Worm (Caenorhabditis elegans) whole organism, young adult: ENCODE data around the gene lst-6.
A peak's percentile ranks its signal among the peaks of the same experiment; 100 is the strongest.

ENCODE experiments used
- B0035.1 ChIP-seq: sonication (generic microtip); optimal IDR thresholded peaks from 2 replicates; lab custom pipeline; 2016; ENCODE audit warnings: missing genetic modification characterization, mild to moderate bottlenecking, missing compliant biosample characterization, missing genotype, missing genetic modification reagents
- C17E4.6 ChIP-seq: fragments of 200-800 bp; sonication (Bioruptor generic); IDR thresholded peaks from 2 replicates; pipeline ENCODE4 v1.3.6; 2022; ENCODE audit warnings: missing genetic modification reagents, missing genetic modification characterization, missing compliant biosample characterization
- F33H1.4 ChIP-seq: fragments of 200-800 bp; sonication (Bioruptor generic); IDR thresholded peaks from 2 replicates; pipeline ENCODE4 v1.3.6; 2022; ENCODE audit warnings: missing genetic modification reagents, missing genetic modification characterization, missing compliant biosample characterization
- F49E8.2 ChIP-seq: sonication (generic microtip); optimal IDR thresholded peaks from 3 replicates; lab custom pipeline; 2017; ENCODE audit warnings: missing genetic modification characterization, mild to moderate bottlenecking, missing compliant biosample characterization, antibody characterized with exemption, moderate library complexity; ENCODE audit not compliant: insufficient read depth
- F55B11.4 ChIP-seq: sonication (generic microtip); optimal IDR thresholded peaks from 2 replicates; lab custom pipeline; 2016; ENCODE audit warnings: missing compliant biosample characterization, missing genetic modification characterization, borderline replicate concordance; ENCODE audit not compliant: insufficient read depth
- T26A5.8 ChIP-seq: sonication (generic microtip); optimal IDR thresholded peaks from 2 replicates; lab custom pipeline; 2016; ENCODE audit warnings: missing genetic modification characterization, missing compliant biosample characterization
- Y53G8AR.9 ChIP-seq: fragments of 200-800 bp; sonication (Bioruptor generic); conservative IDR thresholded peaks from 2 replicates; pipeline ENCODE4 v1.3.6; 2022; ENCODE audit warnings: missing genetic modification reagents, missing genetic modification characterization, missing compliant biosample characterization
- aptf-2 ChIP-seq: fragments of 200-800 bp; sonication (Bioruptor generic); conservative IDR thresholded peaks from 2 replicates; pipeline ENCODE4 v1.3.6; 2022; ENCODE audit warnings: missing genetic modification reagents, missing genetic modification characterization, missing compliant biosample characterization
- atf-7 ChIP-seq: sonication (generic microtip); optimal IDR thresholded peaks from 2 replicates; lab custom pipeline; 2017; ENCODE audit warnings: mild to moderate bottlenecking, missing genetic modification characterization, missing compliant biosample characterization
- athp-1 ChIP-seq: sonication (generic microtip); optimal IDR thresholded peaks from 2 replicates; lab custom pipeline; 2017; ENCODE audit warnings: mild to moderate bottlenecking, missing genetic modification characterization, missing compliant biosample characterization
- attf-3 ChIP-seq: fragments of 200-800 bp; sonication (Bioruptor generic); conservative IDR thresholded peaks from 2 replicates; pipeline ENCODE4 v1.3.6; 2022; ENCODE audit warnings: missing genetic modification reagents, missing genetic modification characterization, missing compliant biosample characterization
- attf-5 ChIP-seq: fragments of 200-800 bp; sonication (Bioruptor generic); optimal IDR thresholded peaks from 2 replicates; lab custom pipeline; 2018; ENCODE audit warnings: mild to moderate bottlenecking, missing genetic modification characterization, missing compliant biosample characterization
- bed-2 ChIP-seq: fragments of 200-800 bp; sonication (Bioruptor generic); IDR thresholded peaks from 2 replicates; pipeline ENCODE4 v1.3.6; 2022; ENCODE audit warnings: missing genetic modification reagents, missing genetic modification characterization, missing compliant biosample characterization
- cebp-1 ChIP-seq, 2 experiments: fragments of 200-800 bp in 1 of 2; sonication (Bioruptor generic) in 1 of 2; sonication (generic microtip) in 1 of 2; IDR thresholded peaks in 1 of 2; optimal IDR thresholded peaks in 1 of 2; 2 replicates each; pipeline versions ENCODE4 v1.3.6 to Lab custom; 2017 to 2022; ENCODE audit warnings: missing compliant biosample characterization in 2 of 2, missing genetic modification characterization in 2 of 2, mild to moderate bottlenecking in 1 of 2, missing genetic modification reagents in 1 of 2, moderate library complexity in 1 of 2
- cebp-2 ChIP-seq: fragments of 200-800 bp; sonication (Bioruptor generic); IDR thresholded peaks from 2 replicates; pipeline ENCODE4 v1.3.6; 2022; ENCODE audit warnings: missing genetic modification characterization, missing compliant biosample characterization
- ceh-100 ChIP-seq: fragments of 200-800 bp; sonication (Bioruptor generic); IDR thresholded peaks from 2 replicates; pipeline ENCODE4 v1.3.6; 2022; ENCODE audit warnings: missing genetic modification reagents, missing genetic modification characterization, missing compliant biosample characterization
- ceh-79 ChIP-seq: sonication (generic microtip); optimal IDR thresholded peaks from 2 replicates; lab custom pipeline; 2017; ENCODE audit warnings: mild to moderate bottlenecking, missing genetic modification characterization, missing compliant biosample characterization
- dox-1 ChIP-seq: fragments of 200-800 bp; sonication (Bioruptor generic); IDR thresholded peaks from 2 replicates; pipeline ENCODE4 v1.3.6; 2022; ENCODE audit warnings: missing genetic modification reagents, missing genetic modification characterization, missing compliant biosample characterization
- ekl-4 ChIP-seq: fragments of 200-800 bp; sonication (Bioruptor generic); IDR thresholded peaks from 2 replicates; pipeline ENCODE4 v1.3.6; 2022; ENCODE audit warnings: missing genetic modification reagents, missing genetic modification characterization, missing compliant biosample characterization
- hmg-1.2 ChIP-seq: fragments of 200-800 bp; sonication (Bioruptor generic); IDR thresholded peaks from 2 replicates; pipeline ENCODE4 v1.3.6; 2022; ENCODE audit warnings: missing genetic modification reagents, missing genetic modification characterization, missing compliant biosample characterization
- hsf-1 ChIP-seq: fragments of 200-800 bp; sonication (Bioruptor generic); IDR thresholded peaks from 2 replicates; pipeline ENCODE4 v1.3.6; 2022; ENCODE audit warnings: missing genetic modification reagents, missing genetic modification characterization, missing compliant biosample characterization
- let-607 ChIP-seq, 2 experiments: fragments of 200-800 bp in 1 of 2; sonication (Bioruptor generic) in 1 of 2; sonication (generic microtip) in 1 of 2; optimal IDR thresholded peaks; 2 replicates each; lab custom pipeline; 2016 to 2018; ENCODE audit warnings: mild to moderate bottlenecking in 2 of 2, missing compliant biosample characterization in 2 of 2, missing genetic modification characterization in 2 of 2, moderate library complexity in 2 of 2, missing genotype in 1 of 2
- lin-40 ChIP-seq: sonication (generic microtip); optimal IDR thresholded peaks from 2 replicates; lab custom pipeline; 2016; ENCODE audit warnings: missing genetic modification characterization, mild to moderate bottlenecking, missing compliant biosample characterization, missing genotype, missing genetic modification reagents
- lin-54 ChIP-seq: fragments of 200-800 bp; sonication (Bioruptor generic); optimal IDR thresholded peaks from 2 replicates; lab custom pipeline; 2018; ENCODE audit warnings: mild to moderate bottlenecking, missing genetic modification characterization, missing compliant biosample characterization
- lir-1 ChIP-seq: fragments of 200-800 bp; sonication (Bioruptor generic); conservative IDR thresholded peaks from 2 replicates; pipeline ENCODE4 v1.3.6; 2022; ENCODE audit warnings: missing genetic modification reagents, missing genetic modification characterization, missing compliant biosample characterization
- lsl-1 ChIP-seq: fragments of 200-800 bp; sonication (Bioruptor generic); optimal IDR thresholded peaks from 2 replicates; lab custom pipeline; 2018; ENCODE audit warnings: mild to moderate bottlenecking, missing genetic modification characterization, moderate library complexity, missing compliant biosample characterization
- madf-10 ChIP-seq: sonication (generic microtip); optimal IDR thresholded peaks from 2 replicates; lab custom pipeline; 2016; ENCODE audit warnings: mild to moderate bottlenecking, missing genetic modification characterization, missing compliant biosample characterization
- madf-6 ChIP-seq: fragments of 200-800 bp; sonication (Bioruptor generic); IDR thresholded peaks from 2 replicates; pipeline ENCODE4 v1.3.6; 2022; ENCODE audit warnings: missing genetic modification reagents, missing genetic modification characterization, missing compliant biosample characterization
- mcd-1 ChIP-seq: fragments of 200-800 bp; sonication (Bioruptor generic); IDR thresholded peaks from 2 replicates; pipeline ENCODE4 v1.3.6; 2022; ENCODE audit warnings: missing genetic modification reagents, missing genetic modification characterization, missing compliant biosample characterization
- nfya-2 ChIP-seq: fragments of 200-800 bp; sonication (Bioruptor generic); IDR thresholded peaks from 2 replicates; pipeline ENCODE4 v1.3.6; 2022; ENCODE audit warnings: missing genetic modification reagents, missing genetic modification characterization, missing compliant biosample characterization
- nfyb-1 ChIP-seq: fragments of 200-800 bp; sonication (Bioruptor generic); IDR thresholded peaks from 2 replicates; pipeline ENCODE4 v1.3.6; 2022; ENCODE audit warnings: missing genetic modification reagents, missing genetic modification characterization, missing compliant biosample characterization
- nhr-120 ChIP-seq: fragments of 200-800 bp; sonication (Bioruptor generic); IDR thresholded peaks from 2 replicates; pipeline ENCODE4 v1.3.6; 2022; ENCODE audit warnings: missing genetic modification characterization, missing compliant biosample characterization
- nhr-80 ChIP-seq: sonication (generic microtip); optimal IDR thresholded peaks from 2 replicates; lab custom pipeline; 2016; ENCODE audit warnings: missing genetic modification characterization, missing compliant biosample characterization
- pbrm-1 ChIP-seq: fragments of 200-800 bp; sonication (Bioruptor generic); IDR thresholded peaks from 2 replicates; pipeline ENCODE4 v1.3.6; 2022; ENCODE audit warnings: missing genetic modification reagents, missing genetic modification characterization, missing compliant biosample characterization
- rec-8 ChIP-seq, 2 experiments: sonication (generic microtip); optimal IDR thresholded peaks; 2 replicates each; lab custom pipeline; 2016; ENCODE audit warnings: mild to moderate bottlenecking in 2 of 2, missing genetic modification characterization in 2 of 2, missing genetic modification reagents in 2 of 2, missing genotype in 2 of 2, missing biosample characterization in 1 of 2, missing compliant biosample characterization in 1 of 2, moderate library complexity in 1 of 2
- rpc-1 ChIP-seq, 2 experiments: fragments of 150-350 bp in 1 of 2; sonication (generic microtip) in 1 of 2; optimal IDR thresholded peaks; 2 replicates each; lab custom pipeline; 2014 to 2018; ENCODE audit warnings: missing biosample characterization in 1 of 2, missing genetic modification characterization in 1 of 2, missing genetic modification reagents in 1 of 2, missing genotype in 1 of 2
- snpc-4 ChIP-seq, 5 experiments: fragments of 150-350 bp in 1 of 5; sonication (generic microtip) in 4 of 5; optimal IDR thresholded peaks; 2 replicates each; lab custom pipeline; 2014 to 2018; ENCODE audit warnings: missing genetic modification characterization in 5 of 5, missing biosample characterization in 3 of 5, antibody characterized with exemption in 2 of 5, mild to moderate bottlenecking in 2 of 5, missing compliant biosample characterization in 2 of 5, missing genotype in 2 of 5, moderate library complexity in 2 of 5, missing genetic modification reagents in 1 of 5
- somi-1 ChIP-seq: fragments of 200-800 bp; sonication (Bioruptor generic); optimal IDR thresholded peaks from 2 replicates; lab custom pipeline; 2018; ENCODE audit warnings: mild to moderate bottlenecking, missing genetic modification characterization, missing compliant biosample characterization
- sptf-2 ChIP-seq: fragments of 200-800 bp; sonication (Bioruptor generic); optimal IDR thresholded peaks from 2 replicates; lab custom pipeline; 2018; ENCODE audit warnings: mild to moderate bottlenecking, missing genetic modification characterization, missing compliant biosample characterization
- tbp1 ChIP-seq: fragments of 200-800 bp; sonication (Bioruptor generic); optimal IDR thresholded peaks from 2 replicates; lab custom pipeline; 2018; ENCODE audit warnings: mild to moderate bottlenecking, missing genetic modification characterization, missing compliant biosample characterization
- unc-130 ChIP-seq: sonication (generic microtip); optimal IDR thresholded peaks from 2 replicates; lab custom pipeline; 2016; ENCODE audit warnings: missing genetic modification reagents, missing genetic modification characterization, missing compliant biosample characterization
- unc-62 ChIP-seq: fragments of 150-350 bp; optimal IDR thresholded peaks from 2 replicates; lab custom pipeline; 2014; ENCODE audit warnings: missing biosample characterization, missing genetic modification reagents, missing genetic modification characterization
- xnd-1 ChIP-seq: sonication (generic microtip); optimal IDR thresholded peaks from 2 replicates; lab custom pipeline; 2016; ENCODE audit warnings: missing genotype, missing genetic modification reagents, missing genetic modification characterization, missing compliant biosample characterization
- ztf-18 ChIP-seq: sonication (generic microtip); optimal IDR thresholded peaks from 2 replicates; lab custom pipeline; 2016; ENCODE audit warnings: missing genotype, mild to moderate bottlenecking, missing genetic modification characterization, missing compliant biosample characterization
- ztf-25 ChIP-seq: fragments of 200-800 bp; sonication (Bioruptor generic); IDR thresholded peaks from 2 replicates; pipeline ENCODE4 v1.3.6; 2022; ENCODE audit warnings: missing genetic modification reagents, missing genetic modification characterization, missing compliant biosample characterization

lst-6 gene

DNA sequence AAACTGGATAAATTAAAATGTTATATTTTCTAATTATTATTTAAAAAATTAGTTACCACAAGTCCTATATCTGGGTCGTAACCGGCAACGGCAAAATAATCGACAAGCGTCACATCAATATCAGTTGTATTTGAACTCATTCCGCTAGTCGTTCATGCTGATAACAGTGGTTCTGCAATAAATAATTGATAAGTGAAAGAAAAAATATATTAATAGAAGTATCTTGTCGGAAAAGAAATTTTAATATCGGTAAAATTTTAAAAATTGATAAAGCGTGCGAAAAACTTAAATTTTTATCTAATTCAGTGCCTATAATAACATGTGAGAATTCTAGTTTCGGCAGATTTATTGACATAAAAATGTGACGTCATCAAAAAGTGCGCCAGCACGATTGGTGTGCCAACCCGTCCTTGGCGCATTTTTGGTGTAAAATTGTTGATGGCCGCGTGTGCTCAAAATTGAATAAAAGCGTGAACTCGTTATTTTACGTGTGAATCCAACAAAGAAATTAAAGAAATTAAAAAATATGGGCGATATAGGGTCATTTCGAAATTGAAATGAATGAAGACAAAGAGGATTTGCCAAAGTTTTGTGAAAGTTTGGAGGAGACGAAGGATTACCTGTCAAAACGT, at the start of gene lst-6, which contains the start of gene lst-5:
TSS of gene lst-6 (minus strand) at position 140 of the 632 bp plus-strand sequence.
TSS of gene lst-5 (plus strand) at position 544 of the 632 bp plus-strand sequence.
- no peak for TF ChIP-seq sptf-2
- no peak for TF ChIP-seq F55B11.4 (tag; lab: Kevin White, UChicago)
- no peak for TF ChIP-seq snpc-4 (GFP tag; optimal IDR thresholded peaks at IDR 0.05; lab: Kevin White, UChicago)
- peak in 2 of 4 experiments; percentile 10 to 46 for TF ChIP-seq snpc-4 (tag; optimal IDR thresholded peaks at IDR 0.05; lab: Kevin White, UChicago)
- peak; percentile 56 for TF ChIP-seq attf-5
- no peak for TF ChIP-seq tbp1 (GFP tag; lab: Kevin White, UChicago)
- no peak for TF ChIP-seq madf-6 (GFP tag; lab: Robert Waterston, UW)
- TF ChIP-seq cebp-1 (GFP tag; IDR thresholded peaks at IDR 0.05; lab: Robert Waterston, UW) = no peak
- TF ChIP-seq cebp-1 (tag; optimal IDR thresholded peaks at IDR 0.05; lab: Kevin White, UChicago) = peak; percentile 54
- TF ChIP-seq let-607 (tag; optimal IDR thresholded peaks at IDR 0.05; lab: Kevin White, UChicago) = peak in 1 of 2 experiments; percentile 23
- TF ChIP-seq hmg-1.2 (GFP tag; lab: Robert Waterston, UW) = peak; percentile 25; the same call in 1 of the 2 replicates
- no peak for TF ChIP-seq hsf-1
- TF ChIP-seq rec-8 (tag; optimal IDR thresholded peaks at IDR 0.05; lab: Kevin White, UChicago) = no peak
- TF ChIP-seq T26A5.8 = no peak
- TF ChIP-seq rpc-1 (optimal IDR thresholded peaks at IDR 0.05; lab: Kevin White, UChicago) = no peak
- TF ChIP-seq rpc-1 (tag; optimal IDR thresholded peaks at IDR 0.05; lab: Kevin White, UChicago) = no peak
- TF ChIP-seq C17E4.6 (GFP tag; lab: Robert Waterston, UW) = no peak
- TF ChIP-seq madf-10 (tag; lab: Kevin White, UChicago) = no peak
- TF ChIP-seq lsl-1 (GFP tag; lab: Kevin White, UChicago) = no peak
- TF ChIP-seq somi-1 (GFP tag; lab: Kevin White, UChicago) = no peak
- TF ChIP-seq unc-130 (GFP tag; lab: Kevin White, UChicago) = no peak
- TF ChIP-seq pbrm-1 (GFP tag; lab: Robert Waterston, UW) = no peak
- peak; percentile 69 for TF ChIP-seq nhr-80
- TF ChIP-seq lin-54 (GFP tag; lab: Kevin White, UChicago) = peak; percentile 17
- no peak for TF ChIP-seq athp-1 (tag; lab: Kevin White, UChicago)
- TF ChIP-seq ztf-18 (tag; lab: Kevin White, UChicago) = peak; percentile 90
- 0 out of 2 replicates have a peak, but pooled peaks have one; percentile 33 for TF ChIP-seq dox-1
- TF ChIP-seq nfya-2 = no peak
- TF ChIP-seq B0035.1 (tag; lab: Kevin White, UChicago) = no peak
- TF ChIP-seq mcd-1 (GFP tag; lab: Robert Waterston, UW) = peak; percentile 76
- no peak for TF ChIP-seq bed-2 (GFP tag; lab: Robert Waterston, UW)
- TF ChIP-seq unc-62 (GFP tag; lab: Kevin White, UChicago) = no peak
- TF ChIP-seq ztf-25 (GFP tag; lab: Robert Waterston, UW) = no peak
- no peak for TF ChIP-seq Y53G8AR.9 (GFP tag; lab: Robert Waterston, UW)
- TF ChIP-seq xnd-1 (tag; lab: Kevin White, UChicago) = no peak
- TF ChIP-seq nfyb-1 = no peak
- no peak for TF ChIP-seq nhr-120 (GFP tag; lab: Robert Waterston, UW)
- no peak for TF ChIP-seq ceh-100 (GFP tag; lab: Robert Waterston, UW)
- TF ChIP-seq attf-3 = peak; percentile 49; the same call in 1 of the 2 replicates
- TF ChIP-seq aptf-2 (GFP tag; lab: Robert Waterston, UW) = no peak
- peak; percentile 41 for TF ChIP-seq lin-40 (tag; lab: Kevin White, UChicago)
- no peak for TF ChIP-seq ceh-79
- TF ChIP-seq lir-1 (GFP tag; lab: Robert Waterston, UW) = no peak
- TF ChIP-seq ekl-4 (GFP tag; lab: Robert Waterston, UW) = no peak
- peak; percentile 57 for TF ChIP-seq atf-7 (tag; lab: Kevin White, UChicago)
- TF ChIP-seq cebp-2 (GFP tag; lab: Robert Waterston, UW) = no peak
- peak; percentile 16; the same call in 1 of the 2 replicates for TF ChIP-seq F33H1.4 (GFP tag; lab: Robert Waterston, UW)
- TF ChIP-seq F49E8.2 (tag; lab: Kevin White, UChicago) = no peak
